Worm (Caenorhabditis elegans) whole organism, late embryonic: ENCODE data around the gene C01F6.14.

Source experiments
- ama-1 ChIP-seq: fragments of 150-350 bp; optimal IDR thresholded peaks from 2 replicates; lab custom pipeline; 2014
- ceh-22 ChIP-seq: sonication (generic microtip); optimal IDR thresholded peaks from 2 replicates; lab custom pipeline; 2017; ENCODE audit warnings: missing biosample characterization, missing genetic modification characterization
- ceh-34 ChIP-seq: sonication (generic microtip); optimal IDR thresholded peaks from 2 replicates; lab custom pipeline; 2016; ENCODE audit warnings: mild to moderate bottlenecking, missing genetic modification characterization, missing compliant biosample characterization
- ceh-6 ChIP-seq: fragments of 200-800 bp; sonication (Bioruptor generic); optimal IDR thresholded peaks from 2 replicates; lab custom pipeline; 2018; ENCODE audit warnings: mild to moderate bottlenecking, missing genetic modification characterization, missing compliant biosample characterization
- nhr-11 ChIP-seq: fragments of 150-350 bp; optimal IDR thresholded peaks from 2 replicates; lab custom pipeline; 2014; ENCODE audit warnings: missing biosample characterization, missing genetic modification characterization
- pha-4 ChIP-seq: fragments of 150-350 bp; optimal IDR thresholded peaks from 2 replicates; lab custom pipeline; 2018; ENCODE audit warnings: missing biosample characterization, missing genetic modification reagents, missing genetic modification characterization
- pqm-1 ChIP-seq: sonication (generic microtip); optimal IDR thresholded peaks from 2 replicates; lab custom pipeline; 2016; ENCODE audit warnings: missing genetic modification characterization, missing compliant biosample characterization
- sox-4 ChIP-seq: sonication (generic microtip); optimal IDR thresholded peaks from 2 replicates; lab custom pipeline; 2017; ENCODE audit warnings: mild to moderate bottlenecking, missing genetic modification characterization, inconsistent platforms, missing compliant biosample characterization

ce11 chrIV:9120220-9120619, 16.3 kb upstream of the C01F6.14 start:
- no peak for TF ChIP-seq nhr-11 (tag; lab: Kevin White, UChicago)
- TF ChIP-seq ama-1 (lab: Kevin White, UChicago), result no peak
- TF ChIP-seq ceh-6 (GFP tag; lab: Kevin White, UChicago), result no peak
- no peak for TF ChIP-seq ceh-22 (tag; lab: Kevin White, UChicago)
- TF ChIP-seq pqm-1 (tag; lab: Kevin White, UChicago), result no peak
- no peak for TF ChIP-seq pha-4 (tag; lab: Kevin White, UChicago)
- no peak for TF ChIP-seq sox-4 (tag; lab: Kevin White, UChicago)
- no peak for TF ChIP-seq ceh-34
